Worm (Caenorhabditis elegans) whole organism, young adult: Measurements from ENCODE around the gene unc-42.

ENCODE experiments used
- dpl-1 ChIP-seq: fragments of 150-350 bp; optimal IDR thresholded peaks from 2 replicates; lab custom pipeline; 2014; ENCODE audit warnings: missing biosample characterization, missing genetic modification reagents, missing genetic modification characterization
- mel-28 ChIP-seq: sonication (generic microtip); optimal IDR thresholded peaks from 2 replicates; lab custom pipeline; 2016; ENCODE audit warnings: borderline replicate concordance, mild to moderate bottlenecking, missing genetic modification characterization, missing compliant biosample characterization

- TF ChIP-seq dpl-1 (GFP tag; lab: Kevin White, UChicago) (no peak), mel-28 (tag; lab: Kevin White, UChicago) (no peak)
Measured at ce11 chrV:9791332-9791731, 22.1 kb upstream of the unc-42 start, which contains the start of gene lipl-2.
